Fruit fly (Drosophila melanogaster) whole organism, wandering third instar larva: ENCODE results near the gene CG43349.

Experiments used
- Abd-B ChIP-seq: fragments of >200 bp; optimal IDR thresholded peaks from 2 replicates; lab custom pipeline; 2017; ENCODE audit warnings: missing biosample characterization, missing genetic modification characterization
- CrebA ChIP-seq: fragments of 200-800 bp; sonication (Bioruptor generic); optimal IDR thresholded peaks from 2 replicates; lab custom pipeline; 2016; ENCODE audit warnings: missing biosample characterization, mild to moderate bottlenecking, missing genetic modification characterization, borderline replicate concordance
- Dfd ChIP-seq: fragments of >200 bp; optimal IDR thresholded peaks from 2 replicates; lab custom pipeline; 2017; ENCODE audit warnings: missing biosample characterization, missing genetic modification characterization
- Dif ChIP-seq: fragments of 200-275, 200-300 bp; sonication (Bioruptor generic); optimal IDR thresholded peaks from 2 replicates; lab custom pipeline; 2018; ENCODE audit warnings: missing biosample characterization, missing genetic modification characterization; ENCODE audit not compliant: partially characterized antibody
- HLH106 ChIP-seq: fragments of 200-800 bp; optimal IDR thresholded peaks from 3 replicates; lab custom pipeline; 2019; ENCODE audit warnings: missing biosample characterization, mild to moderate bottlenecking, missing genetic modification characterization, moderate library complexity
- Hnf4 ChIP-seq: fragments of 200-800 bp; sonication (Bioruptor generic); optimal IDR thresholded peaks from 2 replicates; lab custom pipeline; 2016; ENCODE audit warnings: missing biosample characterization, mild to moderate bottlenecking, missing genetic modification characterization
- Hr78 ChIP-seq: fragments of >200 bp; optimal IDR thresholded peaks from 2 replicates; lab custom pipeline; 2017; ENCODE audit warnings: missing biosample characterization, missing genetic modification characterization
- Hr83 ChIP-seq: fragments of 200-300 bp; sonication (Bioruptor generic); optimal IDR thresholded peaks from 2 replicates; lab custom pipeline; 2016; ENCODE audit warnings: missing biosample characterization, mild to moderate bottlenecking, missing genetic modification characterization, moderate library complexity; ENCODE audit not compliant: poor library complexity, severe bottlenecking
- Jra ChIP-seq: sonication (Bioruptor generic); optimal IDR thresholded peaks from 2 replicates; lab custom pipeline; 2016; ENCODE audit warnings: missing biosample characterization, missing genetic modification characterization
- Mio ChIP-seq: sonication (Bioruptor generic); optimal IDR thresholded peaks from 2 replicates; lab custom pipeline; 2016; ENCODE audit warnings: missing biosample characterization, missing genetic modification characterization
- Myc ChIP-seq: fragments of >200 bp; optimal IDR thresholded peaks from 2 replicates; lab custom pipeline; 2017
- N ChIP-seq: fragments of >200 bp; optimal IDR thresholded peaks from 2 replicates; lab custom pipeline; 2018; ENCODE audit warnings: missing biosample characterization, missing external identifiers, missing genetic modification characterization
- OdsH ChIP-seq: fragments of 200-800 bp; sonication (Bioruptor generic); optimal IDR thresholded peaks from 2 replicates; lab custom pipeline; 2016; ENCODE audit warnings: missing biosample characterization, mild to moderate bottlenecking, missing genetic modification characterization
- Rel ChIP-seq, 2 experiments: fragments of 200-800 bp; sonication (Bioruptor generic) in 1 of 2; optimal IDR thresholded peaks; 2 replicates in 1 of 2; 3 replicates in 1 of 2; lab custom pipeline; 2016 to 2019; ENCODE audit warnings: mild to moderate bottlenecking in 2 of 2, missing biosample characterization in 2 of 2, missing genetic modification characterization in 2 of 2, moderate library complexity in 1 of 2
- Sp1 ChIP-seq: fragments of 200-800 bp; sonication (Bioruptor generic); optimal IDR thresholded peaks from 3 replicates; lab custom pipeline; 2019; ENCODE audit warnings: missing biosample characterization, mild to moderate bottlenecking, missing genetic modification characterization, moderate library complexity
- br ChIP-seq: fragments of 200-800 bp; sonication (Bioruptor generic); optimal IDR thresholded peaks from 2 replicates; lab custom pipeline; 2016; ENCODE audit warnings: missing biosample characterization, missing genetic modification characterization
- brk ChIP-seq: fragments of 200-800 bp; sonication (Bioruptor generic); optimal IDR thresholded peaks from 2 replicates; lab custom pipeline; 2016; ENCODE audit warnings: missing biosample characterization, mild to moderate bottlenecking, missing genetic modification characterization
- dl ChIP-seq, 2 experiments: fragments of 175-275, 200-275 bp in 1 of 2; fragments of 200-275 bp in 1 of 2; sonication (Bioruptor generic); optimal IDR thresholded peaks; lab custom pipeline; 2018; ENCODE audit warnings: mild to moderate bottlenecking in 2 of 2, missing biosample characterization in 2 of 2, missing genetic modification characterization in 2 of 2, moderate library complexity in 2 of 2; ENCODE audit not compliant: partially characterized antibody in 2 of 2, insufficient read depth in 1 of 2
- dsf ChIP-seq: sonication (Bioruptor generic); optimal IDR thresholded peaks from 2 replicates; lab custom pipeline; 2016; ENCODE audit warnings: missing biosample characterization, missing genetic modification characterization, borderline replicate concordance
- h ChIP-seq: fragments of 200-800 bp; sonication (Bioruptor generic); optimal IDR thresholded peaks from 3 replicates; lab custom pipeline; 2016; ENCODE audit warnings: missing biosample characterization, mild to moderate bottlenecking, missing genetic modification characterization
- jim ChIP-seq: fragments of 175-275, 200-325 bp; sonication (Bioruptor generic); optimal IDR thresholded peaks from 2 replicates; lab custom pipeline; 2016; ENCODE audit warnings: missing biosample characterization, mild to moderate bottlenecking, missing genetic modification characterization
- lola ChIP-seq: fragments of >200 bp; optimal IDR thresholded peaks from 2 replicates; lab custom pipeline; 2017; ENCODE audit warnings: missing biosample characterization, missing genetic modification characterization
- pan ChIP-seq: fragments of >200 bp; optimal IDR thresholded peaks from 2 replicates; lab custom pipeline; 2017
- rgr ChIP-seq: fragments of 200-800 bp; sonication (Bioruptor generic); optimal IDR thresholded peaks from 3 replicates; lab custom pipeline; 2016; ENCODE audit warnings: missing biosample characterization, mild to moderate bottlenecking, missing genetic modification characterization
- sv ChIP-seq: fragments of 200-800 bp; sonication (Bioruptor generic); optimal IDR thresholded peaks from 3 replicates; lab custom pipeline; 2016; ENCODE audit warnings: missing biosample characterization, missing genetic modification characterization
- usp ChIP-seq: fragments of >200 bp; optimal IDR thresholded peaks from 2 replicates; lab custom pipeline; 2017; ENCODE audit warnings: missing biosample characterization, missing genetic modification characterization

Gene CG43349

DNA sequence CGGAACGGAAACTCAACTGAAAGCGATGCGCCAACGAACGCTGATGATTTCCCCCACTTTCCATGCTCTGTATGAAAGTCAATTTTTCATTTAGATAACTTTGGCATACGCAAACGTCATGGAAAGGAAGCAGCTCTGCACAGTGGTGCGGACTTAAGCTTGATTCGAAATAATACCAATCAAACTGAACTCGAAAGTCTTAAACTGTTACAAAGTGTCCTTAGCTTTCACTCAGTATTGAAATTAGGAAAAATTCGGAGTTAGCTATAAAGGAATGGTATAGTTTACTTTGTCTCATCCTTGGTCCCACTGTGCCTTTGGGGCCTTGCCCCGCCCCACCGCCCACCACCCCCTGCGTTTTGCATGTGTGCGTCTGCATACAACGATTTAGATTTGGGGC lies 7.4 kb downstream of the CG43349 start:
- peak; percentile 10 for TF ChIP-seq br (GFP tag; lab: Kevin White, UChicago)
- no peak for TF ChIP-seq usp (GFP tag; lab: Kevin White, UChicago)
- no peak for TF ChIP-seq Jra (GFP tag; lab: Kevin White, UChicago)

DNA sequence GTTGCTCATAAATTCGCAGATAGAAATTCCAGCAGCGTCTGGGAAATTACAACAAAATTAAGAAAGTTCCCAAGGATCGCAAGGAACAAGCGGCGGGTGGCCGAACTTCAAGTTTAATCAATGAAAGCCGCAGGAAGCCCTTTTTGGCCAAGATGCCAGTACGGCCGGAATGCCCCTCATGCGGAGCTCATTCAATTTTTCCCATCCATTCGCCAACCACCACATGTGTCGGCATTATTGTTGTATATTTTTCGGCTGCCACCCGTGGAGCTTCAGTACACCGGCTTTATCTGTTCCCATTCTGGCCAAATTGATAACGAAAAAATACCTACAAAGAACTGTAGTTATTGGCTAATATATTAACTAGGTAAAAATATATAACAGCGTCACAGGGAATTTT lies 11.5 kb downstream of the CG43349 start:
- no peak for TF ChIP-seq OdsH (GFP tag; lab: Kevin White, UChicago)
- TF ChIP-seq N (GFP tag; lab: Kevin White, UChicago) = no peak
- TF ChIP-seq Mio = no peak
- TF ChIP-seq h (GFP tag; lab: Kevin White, UChicago) = no peak
- no peak for TF ChIP-seq Hr78 (GFP tag; lab: Kevin White, UChicago)
- no peak for TF ChIP-seq br (GFP tag; lab: Kevin White, UChicago)
- no peak for TF ChIP-seq dsf (GFP tag; lab: Kevin White, UChicago)
- TF ChIP-seq Sp1 = no peak
- TF ChIP-seq Myc (lab: Kevin White, UChicago) = peak; percentile 6

DNA sequence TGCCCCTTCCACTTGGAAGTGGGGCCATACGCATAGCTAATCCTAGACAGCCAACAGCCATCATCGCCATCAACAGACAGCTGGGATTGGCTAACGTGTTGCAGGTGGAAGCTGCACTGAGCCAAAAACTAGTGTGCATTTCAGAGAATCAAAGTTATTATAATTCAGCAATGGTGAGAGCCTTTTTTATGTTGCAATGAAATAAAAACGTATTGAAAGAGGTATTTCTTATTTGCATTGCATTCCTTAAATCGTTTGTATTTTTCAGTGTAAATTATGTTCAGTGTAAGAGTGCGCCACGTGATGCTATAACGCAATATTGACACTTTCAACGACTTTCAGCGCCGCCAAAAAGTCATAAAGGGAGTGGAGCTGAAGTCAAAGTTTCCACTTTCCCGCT lies 13.6 kb downstream of the CG43349 start:
- TF ChIP-seq jim (GFP tag; lab: Kevin White, UChicago) (no peak), Rel (GFP tag; optimal IDR thresholded peaks at IDR 0.05; lab: Kevin White, UChicago) (no peak), Rel (tag; optimal IDR thresholded peaks at IDR 0.05; lab: Kevin White, UChicago) (no peak), Hnf4 (GFP tag; lab: Kevin White, UChicago) (no peak), Hr83 (no peak), N (GFP tag; lab: Kevin White, UChicago) (no peak), rgr (GFP tag; lab: Kevin White, UChicago) (no peak), Dif (GFP tag; lab: Kevin White, UChicago) (no peak), dsf (GFP tag; lab: Kevin White, UChicago) (no peak), OdsH (GFP tag; lab: Kevin White, UChicago) (no peak), Abd-B (GFP tag; lab: Kevin White, UChicago) (no peak), CrebA (GFP tag; lab: Kevin White, UChicago) (no peak), Mio (no peak), Myc (lab: Kevin White, UChicago) (no peak), dl (GFP tag; optimal IDR thresholded peaks at IDR 0.05; lab: Kevin White, UChicago; ENCODE audit: insufficient read depth in 1 of 2, partially characterized antibody in 2 of 2) (no peak)

DNA sequence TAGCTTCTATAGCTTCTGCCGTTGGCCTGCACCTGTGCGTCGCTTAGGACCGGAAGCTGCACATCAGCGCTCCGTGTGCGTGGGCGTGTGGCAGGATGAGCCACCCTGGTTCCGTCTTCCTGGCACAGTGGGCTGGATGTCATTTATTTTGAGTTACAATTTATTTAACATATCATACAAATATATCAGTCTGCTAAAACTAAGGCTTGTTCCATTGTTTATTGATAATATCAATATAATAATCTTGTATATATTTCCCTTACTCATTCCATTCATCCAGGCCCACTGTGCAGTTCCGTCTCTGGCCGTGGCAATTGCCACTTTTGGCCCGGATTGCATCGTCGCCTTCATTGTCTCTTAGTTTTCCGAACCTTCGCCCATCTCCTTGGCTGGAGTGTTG lies 14.5 kb downstream of the CG43349 start:
- no peak for TF ChIP-seq Myc (lab: Kevin White, UChicago)
- TF ChIP-seq HLH106 (tag; lab: Kevin White, UChicago) = no peak

DNA sequence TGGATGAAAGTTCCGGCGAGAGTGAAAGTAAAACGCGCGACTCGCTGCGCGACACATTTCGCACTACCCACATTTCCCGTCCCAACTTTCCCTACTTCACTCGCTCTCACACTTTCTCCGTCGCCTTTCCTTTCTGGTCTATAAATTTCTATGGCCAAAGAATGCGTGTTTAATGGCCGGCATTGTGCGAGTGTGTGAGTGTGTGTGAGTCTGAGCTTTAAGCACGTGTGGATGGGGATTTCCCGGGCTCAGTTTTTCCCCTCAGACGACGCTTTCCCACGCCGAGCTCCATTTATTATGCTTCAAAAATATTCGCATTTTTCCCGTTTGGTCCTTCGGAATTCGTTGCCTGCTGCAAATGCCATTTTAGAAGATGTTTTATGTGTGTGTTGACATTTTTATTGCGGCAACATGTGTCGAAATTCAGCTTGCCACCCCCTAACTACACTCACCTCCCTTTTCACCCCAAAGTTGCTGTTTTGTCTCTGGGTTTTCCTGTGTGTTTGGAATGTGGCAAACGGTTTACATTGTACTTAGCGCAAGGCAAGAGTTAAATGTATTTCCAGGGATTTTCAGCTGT lies 17.1 kb downstream of the CG43349 start:
- TF ChIP-seq lola (GFP tag; lab: Kevin White, UChicago) = no peak
- no peak for TF ChIP-seq rgr (GFP tag; lab: Kevin White, UChicago)
- TF ChIP-seq Sp1 = no peak
- no peak for TF ChIP-seq brk (GFP tag; lab: Kevin White, UChicago)
- no peak for TF ChIP-seq sv (GFP tag; lab: Kevin White, UChicago)
- no peak for TF ChIP-seq dl (GFP tag; optimal IDR thresholded peaks at IDR 0.05; lab: Kevin White, UChicago; ENCODE audit: insufficient read depth in 1 of 2, partially characterized antibody in 2 of 2)
- TF ChIP-seq Rel (GFP tag; optimal IDR thresholded peaks at IDR 0.05; lab: Kevin White, UChicago) = no peak
- TF ChIP-seq Rel (tag; optimal IDR thresholded peaks at IDR 0.05; lab: Kevin White, UChicago) = no peak
- TF ChIP-seq Myc (lab: Kevin White, UChicago) = no peak
- no peak for TF ChIP-seq dsf (GFP tag; lab: Kevin White, UChicago)
- TF ChIP-seq HLH106 (tag; lab: Kevin White, UChicago) = no peak
- TF ChIP-seq Dfd = no peak
- no peak for TF ChIP-seq Hr78 (GFP tag; lab: Kevin White, UChicago)
- no peak for TF ChIP-seq Abd-B (GFP tag; lab: Kevin White, UChicago)
- TF ChIP-seq Hr83 = no peak
- TF ChIP-seq jim (GFP tag; lab: Kevin White, UChicago) = no peak
- no peak for TF ChIP-seq Dif (GFP tag; lab: Kevin White, UChicago)
- TF ChIP-seq, all 38 proteins: peak for 0

DNA sequence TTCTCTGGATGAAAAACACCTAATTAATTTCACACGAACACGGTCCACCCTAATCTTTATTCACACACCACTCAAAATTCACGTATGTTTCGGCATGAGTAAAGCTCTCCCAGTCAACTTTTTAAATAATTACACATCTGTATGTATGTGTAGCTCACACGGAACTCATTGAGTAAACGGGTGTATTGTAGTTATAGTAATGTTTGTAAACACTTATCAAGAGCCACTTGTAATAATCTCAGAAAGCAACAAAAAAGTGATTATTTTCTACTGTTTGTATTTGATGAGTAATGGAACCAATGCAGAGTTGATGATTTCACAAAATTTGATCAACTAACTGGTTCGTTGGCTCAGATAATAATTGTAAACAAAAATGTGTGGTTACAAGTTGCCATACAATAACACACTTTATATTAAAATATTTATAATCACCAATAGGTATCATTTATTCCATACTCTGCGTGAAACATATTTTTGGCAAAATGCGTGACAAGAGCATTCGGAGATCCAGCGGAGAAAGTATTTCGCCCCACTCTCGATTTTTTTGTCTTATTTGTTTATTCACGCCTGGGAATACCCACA lies 18.0 kb downstream of the CG43349 start:
- TF ChIP-seq Hr83 = no peak
- peak; percentile 42 for TF ChIP-seq OdsH (GFP tag; lab: Kevin White, UChicago)
- peak; percentile 25 for TF ChIP-seq pan
